Worm (Caenorhabditis elegans): Measurements from ENCODE around the gene tat-6.

DNA sequence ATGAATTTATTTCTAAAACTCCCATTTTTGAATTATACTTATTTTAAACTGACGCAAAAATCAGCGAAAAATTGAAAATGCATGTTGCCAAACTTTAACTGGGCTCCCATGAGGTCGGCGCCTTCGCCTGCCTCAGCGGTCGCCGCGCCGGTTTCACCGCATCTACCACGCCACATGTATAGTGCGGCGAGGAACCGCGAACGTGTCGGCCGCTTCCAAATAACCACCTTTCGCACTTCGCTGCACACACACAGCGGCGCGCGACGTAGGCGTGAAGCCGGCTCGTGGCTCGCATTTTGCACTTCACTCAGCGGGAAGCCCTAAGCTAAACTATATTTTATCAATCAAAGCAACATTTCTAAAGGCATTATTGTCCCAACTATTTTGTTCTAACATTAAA lies 28.4 kb upstream of the tat-6 start:
- no peak for TF ChIP-seq ZK546.5 (tag; optimal IDR thresholded peaks at IDR 0.05)
- no peak for TF ChIP-seq nhr-11 (tag; optimal IDR thresholded peaks at IDR 0.05)
- no peak for TF ChIP-seq ceh-82 (tag; optimal IDR thresholded peaks at IDR 0.05)
- TF ChIP-seq ztf-11 (tag; optimal IDR thresholded peaks at IDR 0.05) = no peak
- TF ChIP-seq lin-13 (GFP tag; optimal IDR thresholded peaks at IDR 0.05) = no peak

Data from whole organism, L4 larva.